Fruit fly (Drosophila melanogaster): Measurements from ENCODE around the gene CG13606.

Gene CG13606

DNA sequence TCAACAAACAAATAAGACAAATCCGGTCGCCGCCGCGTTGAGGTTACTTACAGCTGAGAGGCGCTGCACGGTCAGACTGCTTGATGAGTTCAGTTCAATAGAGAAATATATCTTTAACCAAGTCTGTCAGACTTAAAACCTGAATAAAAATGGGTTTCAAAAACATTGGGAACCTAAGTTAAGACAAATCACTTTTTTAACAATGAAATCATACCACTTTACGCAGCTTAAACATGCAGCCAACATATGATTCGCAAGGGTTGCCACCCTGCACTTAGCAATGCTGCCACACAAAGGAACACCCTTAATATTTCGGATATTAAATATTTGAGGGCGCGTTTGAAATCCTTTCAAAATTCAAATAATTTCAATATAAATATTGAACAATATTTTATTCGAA, 16.2 kb downstream of the CG13606 start, which contains the start of gene CG5515:
Gene CG5515 (minus strand): TSS at position 278 of the 400 bp plus-strand sequence.
- peak; percentile 73 for TF ChIP-seq OdsH (GFP tag; optimal IDR thresholded peaks at IDR 0.05)
- TF ChIP-seq Sox14 (GFP tag; optimal IDR thresholded peaks at IDR 0.05), result peak; percentile 79
- TF ChIP-seq Ets96B (tag; optimal IDR thresholded peaks at IDR 0.05), result no peak
- TF ChIP-seq CG31627 (GFP tag; optimal IDR thresholded peaks at IDR 0.05), result peak; percentile 80
- no peak for TF ChIP-seq Sox102F (GFP tag; optimal IDR thresholded peaks at IDR 0.05)
- TF ChIP-seq CG10631 (GFP tag; optimal IDR thresholded peaks at IDR 0.05), result peak; percentile 62
- TF ChIP-seq dsx (GFP tag; optimal IDR thresholded peaks at IDR 0.05; ENCODE audit: poor library complexity, severe bottlenecking), result no peak
- TF ChIP-seq Smox (GFP tag; optimal IDR thresholded peaks at IDR 0.05), result no peak
- peak; percentile 64 for TF ChIP-seq CG6163 (GFP tag; IDR thresholded peaks at IDR 0.05)
- TF ChIP-seq net (GFP tag; optimal IDR thresholded peaks at IDR 0.05), result peak; percentile 48
- peak; percentile 74 for TF ChIP-seq pdm3 (GFP tag; optimal IDR thresholded peaks at IDR 0.05)
- peak; percentile 45 for TF ChIP-seq CG6792 (GFP tag; optimal IDR thresholded peaks at IDR 0.05)
- peak; percentile 40 for TF ChIP-seq CG8319 (GFP tag; optimal IDR thresholded peaks at IDR 0.05)
- TF ChIP-seq topi (GFP tag; optimal IDR thresholded peaks at IDR 0.05), result peak; percentile 75
- TF ChIP-seq CG6808 (GFP tag; optimal IDR thresholded peaks at IDR 0.05), result no peak
- peak; percentile 81 for TF ChIP-seq esn (GFP tag; optimal IDR thresholded peaks at IDR 0.05)
- peak; percentile 65 for TF ChIP-seq CG32006 (GFP tag; optimal IDR thresholded peaks at IDR 0.05)
- TF ChIP-seq achi (GFP tag; optimal IDR thresholded peaks at IDR 0.05), result no peak
- no peak for TF ChIP-seq CG1621 (tag; optimal IDR thresholded peaks at IDR 0.05)
- TF ChIP-seq CG6276 (GFP tag; optimal IDR thresholded peaks at IDR 0.05), result no peak
- no peak for TF ChIP-seq Eip75B (GFP tag; optimal IDR thresholded peaks at IDR 0.05)
- TF ChIP-seq svp (GFP tag), result no peak
- peak; percentile 63 for TF ChIP-seq CG34406 (GFP tag; optimal IDR thresholded peaks at IDR 0.05)
- TF ChIP-seq eg (GFP tag; IDR thresholded peaks at IDR 0.05), result peak; percentile 57; the same call in 2 of the 3 replicates
- peak; percentile 78 for TF ChIP-seq Eip78C (GFP tag)
- TF ChIP-seq Ets21C (GFP tag; optimal IDR thresholded peaks at IDR 0.05), result peak; percentile 67
- TF ChIP-seq vri (GFP tag; optimal IDR thresholded peaks at IDR 0.05), result no peak
- no peak for TF ChIP-seq Eip93F (GFP tag; optimal IDR thresholded peaks at IDR 0.05)
- TF ChIP-seq CG3919 (GFP tag; optimal IDR thresholded peaks at IDR 0.05), result no peak
- TF ChIP-seq CG8119 (GFP tag; IDR thresholded peaks at IDR 0.05), result peak; percentile 35; the same call in 1 of the 3 replicates
- peak; percentile 22 for TF ChIP-seq CG8632 (GFP tag; optimal IDR thresholded peaks at IDR 0.05)
- peak; percentile 63 for TF ChIP-seq acj6 (GFP tag; optimal IDR thresholded peaks at IDR 0.05)
- TF ChIP-seq fkh (GFP tag; optimal IDR thresholded peaks at IDR 0.05), result no peak
- peak; percentile 64 for TF ChIP-seq Sox15 (GFP tag; optimal IDR thresholded peaks at IDR 0.05)
- no peak for TF ChIP-seq ss (GFP tag; optimal IDR thresholded peaks at IDR 0.05)
- TF ChIP-seq fd85E (GFP tag; optimal IDR thresholded peaks at IDR 0.05), result no peak
- TF ChIP-seq CG4318 (GFP tag; optimal IDR thresholded peaks at IDR 0.05), result peak; percentile 52
- TF ChIP-seq lz (GFP tag; optimal IDR thresholded peaks at IDR 0.05), result peak; percentile 77
- peak; percentile 57 for TF ChIP-seq cyc (GFP tag; optimal IDR thresholded peaks at IDR 0.05)
- no peak for TF ChIP-seq CG10669 (GFP tag; optimal IDR thresholded peaks at IDR 0.05)
- peak; percentile 14; the same call in 1 of the 2 replicates for TF ChIP-seq CG11294 (GFP tag; IDR thresholded peaks at IDR 0.05)
- peak; percentile 82 for TF ChIP-seq Hr39 (GFP tag; optimal IDR thresholded peaks at IDR 0.05)
- peak; percentile 48 for TF ChIP-seq CG3032 (tag; optimal IDR thresholded peaks at IDR 0.05)
- no peak for TF ChIP-seq salr (GFP tag; optimal IDR thresholded peaks at IDR 0.05)
- peak; percentile 45 for TF ChIP-seq CG11902 (GFP tag; optimal IDR thresholded peaks at IDR 0.05)
- TF ChIP-seq dac (GFP tag; optimal IDR thresholded peaks at IDR 0.05), result peak; percentile 14
- peak; percentile 26 for TF ChIP-seq CG11762 (GFP tag; optimal IDR thresholded peaks at IDR 0.05; ENCODE audit: insufficient read depth)
- TF ChIP-seq Hr4 (GFP tag; optimal IDR thresholded peaks at IDR 0.05), result peak; percentile 78
